Fruit fly (Drosophila melanogaster): ENCODE measurements around the gene CG44174.

CG44174 gene

DNA sequence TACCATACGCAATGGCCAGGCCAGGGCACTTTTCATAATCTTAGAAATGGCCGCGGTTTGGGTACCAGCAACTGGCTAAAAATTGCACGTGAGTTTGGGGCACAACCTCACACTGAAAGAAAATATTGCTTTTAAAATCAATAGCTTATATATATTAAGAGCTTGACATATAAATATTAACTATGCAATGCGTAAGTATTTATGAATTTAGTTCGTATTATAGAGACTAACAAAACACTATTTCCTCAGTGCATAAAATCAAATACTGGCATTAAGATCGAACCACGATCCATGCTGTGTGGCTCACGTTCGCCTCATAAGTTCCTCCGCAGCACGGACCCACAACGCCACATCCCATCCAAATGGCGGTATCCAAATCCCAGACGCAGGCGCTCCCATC, 14.0 kb downstream of the CG44174 start (continued):
- TF ChIP-seq CG6276 (GFP tag; optimal IDR thresholded peaks at IDR 0.05), result no peak
- no peak for TF ChIP-seq CG8632 (GFP tag; optimal IDR thresholded peaks at IDR 0.05)
- TF ChIP-seq fkh (GFP tag; optimal IDR thresholded peaks at IDR 0.05), result no peak
- TF ChIP-seq Ets21C (GFP tag; optimal IDR thresholded peaks at IDR 0.05), result peak; percentile 27
- no peak for TF ChIP-seq Sox15 (GFP tag; optimal IDR thresholded peaks at IDR 0.05)
- TF ChIP-seq dac (GFP tag; optimal IDR thresholded peaks at IDR 0.05), result no peak
- TF ChIP-seq CG6792 (GFP tag; optimal IDR thresholded peaks at IDR 0.05), result peak; percentile 43
- TF ChIP-seq Sox14 (GFP tag; optimal IDR thresholded peaks at IDR 0.05), result peak; percentile 43
- TF ChIP-seq CG11294 (GFP tag; IDR thresholded peaks at IDR 0.05), result no peak
- peak; percentile 54 for TF ChIP-seq CG10631 (GFP tag; optimal IDR thresholded peaks at IDR 0.05)
- peak; percentile 46 for TF ChIP-seq Sox102F (GFP tag; optimal IDR thresholded peaks at IDR 0.05)
- peak; percentile 24 for TF ChIP-seq achi (GFP tag; optimal IDR thresholded peaks at IDR 0.05)
- TF ChIP-seq net (GFP tag; optimal IDR thresholded peaks at IDR 0.05), result no peak
- TF ChIP-seq acj6 (GFP tag; optimal IDR thresholded peaks at IDR 0.05), result peak; percentile 52

DNA sequence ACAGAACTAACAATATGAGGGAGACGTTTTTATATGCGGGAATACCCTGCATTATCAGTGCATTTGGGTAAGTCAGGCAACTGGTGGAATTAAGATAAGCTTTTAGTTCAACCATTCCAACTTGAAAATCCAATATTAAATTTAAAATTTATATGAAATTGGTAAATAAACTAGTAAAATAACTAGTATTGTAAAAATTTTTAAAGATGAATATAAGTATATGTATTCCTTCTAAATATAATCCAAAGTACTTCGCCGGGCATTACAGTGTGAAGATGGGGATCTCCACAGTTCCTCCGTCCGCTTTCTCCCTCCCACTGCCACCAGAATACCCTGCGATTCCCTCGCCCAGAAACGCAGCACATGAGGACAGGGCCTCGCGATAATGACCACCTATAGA, 14.7 kb downstream of the CG44174 start:
- TF ChIP-seq CG3032 (tag; optimal IDR thresholded peaks at IDR 0.05) (peak; percentile 53), svp (GFP tag) (no peak), dsx (GFP tag; optimal IDR thresholded peaks at IDR 0.05; ENCODE audit: poor library complexity, severe bottlenecking) (peak; percentile 28), Sox14 (GFP tag; optimal IDR thresholded peaks at IDR 0.05) (no peak), CG4318 (GFP tag; optimal IDR thresholded peaks at IDR 0.05) (no peak), acj6 (GFP tag; optimal IDR thresholded peaks at IDR 0.05) (peak; percentile 40), CG11762 (GFP tag; optimal IDR thresholded peaks at IDR 0.05; ENCODE audit: insufficient read depth) (no peak), CG8119 (GFP tag; IDR thresholded peaks at IDR 0.05) (no peak), ss (GFP tag; optimal IDR thresholded peaks at IDR 0.05) (no peak), OdsH (GFP tag; optimal IDR thresholded peaks at IDR 0.05) (peak; percentile 19), CG7368 (GFP tag; optimal IDR thresholded peaks at IDR 0.05) (no peak), CG10631 (GFP tag; optimal IDR thresholded peaks at IDR 0.05) (peak; percentile 20), CG31627 (GFP tag; optimal IDR thresholded peaks at IDR 0.05) (no peak), CG10669 (GFP tag; optimal IDR thresholded peaks at IDR 0.05) (no peak), net (GFP tag; optimal IDR thresholded peaks at IDR 0.05) (no peak), Ets96B (tag; optimal IDR thresholded peaks at IDR 0.05) (peak; percentile 57)

DNA sequence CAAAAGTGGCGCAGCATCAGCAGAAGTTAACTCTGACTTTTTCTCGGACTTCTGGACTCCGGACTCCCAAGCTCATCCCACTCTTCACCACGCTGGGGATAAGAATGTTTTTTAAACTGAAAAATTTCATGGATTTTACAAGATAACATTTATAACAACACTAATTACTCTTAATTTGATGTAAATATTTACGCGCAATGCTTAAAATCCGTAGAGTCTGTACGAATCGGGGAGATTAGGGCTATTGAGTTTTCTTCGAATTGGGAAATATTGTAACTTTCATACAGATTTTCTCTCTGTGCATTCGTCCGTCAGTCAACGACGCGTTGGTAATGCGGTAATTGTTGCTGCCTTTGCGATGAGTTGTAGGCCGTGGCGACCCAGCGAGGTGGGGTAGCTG, 15.3 kb downstream of the CG44174 start:
- TF ChIP-seq fd59A (GFP tag; optimal IDR thresholded peaks at IDR 0.05) (peak; percentile 71), lz (GFP tag; optimal IDR thresholded peaks at IDR 0.05) (peak; percentile 56), CG11294 (GFP tag; IDR thresholded peaks at IDR 0.05) (no peak), Eip78C (GFP tag) (peak; percentile 94), ss (GFP tag; optimal IDR thresholded peaks at IDR 0.05) (peak; percentile 45 to 69), CG7368 (GFP tag; optimal IDR thresholded peaks at IDR 0.05) (peak; percentile 10), CG10669 (GFP tag; optimal IDR thresholded peaks at IDR 0.05) (peak; percentile 71), CG8319 (GFP tag; optimal IDR thresholded peaks at IDR 0.05) (peak; percentile 57), CG15336 (GFP tag; IDR thresholded peaks at IDR 0.05) (no peak), cyc (GFP tag; optimal IDR thresholded peaks at IDR 0.05) (peak; percentile 63), eg (GFP tag; IDR thresholded peaks at IDR 0.05) (no peak), pdm3 (GFP tag; optimal IDR thresholded peaks at IDR 0.05) (peak; percentile 65), vri (GFP tag; optimal IDR thresholded peaks at IDR 0.05) (peak; percentile 71), fkh (GFP tag; optimal IDR thresholded peaks at IDR 0.05) (no peak), Hr38 (GFP tag; optimal IDR thresholded peaks at IDR 0.05) (no peak), CG32006 (GFP tag; optimal IDR thresholded peaks at IDR 0.05) (no peak), Hr39 (GFP tag; optimal IDR thresholded peaks at IDR 0.05) (peak; percentile 72), topi (GFP tag; optimal IDR thresholded peaks at IDR 0.05) (peak; percentile 76), CG1621 (tag; optimal IDR thresholded peaks at IDR 0.05) (peak; percentile 79), Gug (GFP tag; IDR thresholded peaks at IDR 0.05) (no peak), fd85E (GFP tag; optimal IDR thresholded peaks at IDR 0.05) (no peak), CG3919 (GFP tag; optimal IDR thresholded peaks at IDR 0.05) (peak; percentile 54), Sox14 (GFP tag; optimal IDR thresholded peaks at IDR 0.05) (peak; percentile 65), Lpt (GFP tag; optimal IDR thresholded peaks at IDR 0.05) (no peak), Ets96B (tag; optimal IDR thresholded peaks at IDR 0.05) (peak; percentile 82), svp (GFP tag) (peak; percentile 84), Ets21C (GFP tag; optimal IDR thresholded peaks at IDR 0.05) (peak; percentile 43), CG6808 (GFP tag; optimal IDR thresholded peaks at IDR 0.05) (peak; percentile 70), acj6 (GFP tag; optimal IDR thresholded peaks at IDR 0.05) (peak; percentile 49), Eip75B (GFP tag; optimal IDR thresholded peaks at IDR 0.05) (peak; percentile 69), salr (GFP tag; optimal IDR thresholded peaks at IDR 0.05) (peak; percentile 37 to 78), CG11762 (GFP tag; optimal IDR thresholded peaks at IDR 0.05; ENCODE audit: insufficient read depth) (peak; percentile 22), OdsH (GFP tag; optimal IDR thresholded peaks at IDR 0.05) (peak; percentile 66), dac (GFP tag; optimal IDR thresholded peaks at IDR 0.05) (no peak), CG4318 (GFP tag; optimal IDR thresholded peaks at IDR 0.05) (no peak)

Data from whole organism, prepupa.